Worm (Caenorhabditis elegans): Measurements from ENCODE around the gene Y62E10A.20.

- no peak for TF ChIP-seq sea-2 (GFP tag; optimal IDR thresholded peaks at IDR 0.05)
- TF ChIP-seq nhr-237 (tag; optimal IDR thresholded peaks at IDR 0.05) = no peak
- TF ChIP-seq elt-3 (tag; optimal IDR thresholded peaks at IDR 0.05) = no peak
- TF ChIP-seq lin-39 (tag; optimal IDR thresholded peaks at IDR 0.05) = no peak
- no peak for TF ChIP-seq mdl-1 (tag; optimal IDR thresholded peaks at IDR 0.05)
- TF ChIP-seq skn-1 (tag; optimal IDR thresholded peaks at IDR 0.05) = no peak
- no peak for TF ChIP-seq egl-27 (tag; optimal IDR thresholded peaks at IDR 0.05)
Observed at ce11 chrIV:13353143-13353773, 32.6 kb downstream of the Y62E10A.20 start, which contains the start of the genes rec-8 and mex-5.
